Fruit fly (Drosophila melanogaster) whole organism, wandering third instar larva: Measurements from ENCODE around the gene CG10859.
A peak's percentile ranks its signal among the peaks of the same experiment; 100 is the strongest.

Experiments used
- Abd-B ChIP-seq: fragments of >200 bp; optimal IDR thresholded peaks from 2 replicates; lab custom pipeline; 2017; ENCODE audit warnings: missing biosample characterization, missing genetic modification characterization
- CG32264 ChIP-seq: fragments of 200-800 bp; sonication (Bioruptor generic); optimal IDR thresholded peaks from 2 replicates; lab custom pipeline; 2016; ENCODE audit warnings: missing biosample characterization, missing genetic modification characterization
- CG9705 ChIP-seq: fragments of 200-800 bp; sonication (Bioruptor generic); optimal IDR thresholded peaks from 2 replicates; lab custom pipeline; 2018; ENCODE audit warnings: missing biosample characterization, mild to moderate bottlenecking, missing genetic modification characterization
- CrebA ChIP-seq: fragments of 200-800 bp; sonication (Bioruptor generic); optimal IDR thresholded peaks from 2 replicates; lab custom pipeline; 2016; ENCODE audit warnings: missing biosample characterization, mild to moderate bottlenecking, missing genetic modification characterization, borderline replicate concordance
- Dif ChIP-seq: fragments of 200-275, 200-300 bp; sonication (Bioruptor generic); optimal IDR thresholded peaks from 2 replicates; lab custom pipeline; 2018; ENCODE audit warnings: missing biosample characterization, missing genetic modification characterization; ENCODE audit not compliant: partially characterized antibody
- GATAd ChIP-seq: sonication (Bioruptor generic); optimal IDR thresholded peaks from 2 replicates; lab custom pipeline; 2016; ENCODE audit warnings: missing biosample characterization, missing genetic modification characterization
- HLH106 ChIP-seq: fragments of 200-800 bp; optimal IDR thresholded peaks from 3 replicates; lab custom pipeline; 2019; ENCODE audit warnings: missing biosample characterization, mild to moderate bottlenecking, missing genetic modification characterization, moderate library complexity
- Hr78 ChIP-seq: fragments of >200 bp; optimal IDR thresholded peaks from 2 replicates; lab custom pipeline; 2017; ENCODE audit warnings: missing biosample characterization, missing genetic modification characterization
- Hr83 ChIP-seq: fragments of 200-300 bp; sonication (Bioruptor generic); optimal IDR thresholded peaks from 2 replicates; lab custom pipeline; 2016; ENCODE audit warnings: missing biosample characterization, mild to moderate bottlenecking, missing genetic modification characterization, moderate library complexity; ENCODE audit not compliant: poor library complexity, severe bottlenecking
- Jra ChIP-seq: sonication (Bioruptor generic); optimal IDR thresholded peaks from 2 replicates; lab custom pipeline; 2016; ENCODE audit warnings: missing biosample characterization, missing genetic modification characterization
- Mio ChIP-seq: sonication (Bioruptor generic); optimal IDR thresholded peaks from 2 replicates; lab custom pipeline; 2016; ENCODE audit warnings: missing biosample characterization, missing genetic modification characterization
- Myc ChIP-seq: fragments of >200 bp; optimal IDR thresholded peaks from 2 replicates; lab custom pipeline; 2017
- N ChIP-seq: fragments of >200 bp; optimal IDR thresholded peaks from 2 replicates; lab custom pipeline; 2018; ENCODE audit warnings: missing biosample characterization, missing external identifiers, missing genetic modification characterization
- OdsH ChIP-seq: fragments of 200-800 bp; sonication (Bioruptor generic); optimal IDR thresholded peaks from 2 replicates; lab custom pipeline; 2016; ENCODE audit warnings: missing biosample characterization, mild to moderate bottlenecking, missing genetic modification characterization
- Sp1 ChIP-seq: fragments of 200-800 bp; sonication (Bioruptor generic); optimal IDR thresholded peaks from 3 replicates; lab custom pipeline; 2019; ENCODE audit warnings: missing biosample characterization, mild to moderate bottlenecking, missing genetic modification characterization, moderate library complexity
- brk ChIP-seq: fragments of 200-800 bp; sonication (Bioruptor generic); optimal IDR thresholded peaks from 2 replicates; lab custom pipeline; 2016; ENCODE audit warnings: missing biosample characterization, mild to moderate bottlenecking, missing genetic modification characterization
- dl ChIP-seq, 2 experiments: fragments of 175-275, 200-275 bp in 1 of 2; fragments of 200-275 bp in 1 of 2; sonication (Bioruptor generic); optimal IDR thresholded peaks; lab custom pipeline; 2018; ENCODE audit warnings: mild to moderate bottlenecking in 2 of 2, missing biosample characterization in 2 of 2, missing genetic modification characterization in 2 of 2, moderate library complexity in 2 of 2; ENCODE audit not compliant: partially characterized antibody in 2 of 2, insufficient read depth in 1 of 2
- dmrt93B ChIP-seq: fragments of 200-800 bp; sonication (Bioruptor generic); optimal IDR thresholded peaks from 2 replicates; lab custom pipeline; 2018; ENCODE audit warnings: missing biosample characterization, mild to moderate bottlenecking, missing genetic modification characterization
- dsf ChIP-seq: sonication (Bioruptor generic); optimal IDR thresholded peaks from 2 replicates; lab custom pipeline; 2016; ENCODE audit warnings: missing biosample characterization, missing genetic modification characterization, borderline replicate concordance
- ey ChIP-seq: fragments of 200-800 bp; sonication (Bioruptor generic); optimal IDR thresholded peaks from 2 replicates; lab custom pipeline; 2016; ENCODE audit warnings: missing biosample characterization, missing genetic modification characterization
- foxo ChIP-seq, 2 experiments: fragments of 200-800 bp; sonication (Bioruptor generic); optimal IDR thresholded peaks; 2 replicates in 1 of 2; 3 replicates in 1 of 2; lab custom pipeline; 2016 to 2017; ENCODE audit warnings: missing biosample characterization in 2 of 2, missing genetic modification characterization in 2 of 2
- fru ChIP-seq: fragments of 200-800 bp; sonication (Bioruptor generic); optimal IDR thresholded peaks from 3 replicates; lab custom pipeline; 2016; ENCODE audit warnings: missing biosample characterization, mild to moderate bottlenecking, missing genetic modification characterization
- h ChIP-seq: fragments of 200-800 bp; sonication (Bioruptor generic); optimal IDR thresholded peaks from 3 replicates; lab custom pipeline; 2016; ENCODE audit warnings: missing biosample characterization, mild to moderate bottlenecking, missing genetic modification characterization
- jim ChIP-seq: fragments of 175-275, 200-325 bp; sonication (Bioruptor generic); optimal IDR thresholded peaks from 2 replicates; lab custom pipeline; 2016; ENCODE audit warnings: missing biosample characterization, mild to moderate bottlenecking, missing genetic modification characterization
- lola ChIP-seq: fragments of >200 bp; optimal IDR thresholded peaks from 2 replicates; lab custom pipeline; 2017; ENCODE audit warnings: missing biosample characterization, missing genetic modification characterization
- pan ChIP-seq: fragments of >200 bp; optimal IDR thresholded peaks from 2 replicates; lab custom pipeline; 2017
- psq ChIP-seq: fragments of 200-800 bp; sonication (Bioruptor generic); optimal IDR thresholded peaks from 3 replicates; lab custom pipeline; 2017; ENCODE audit warnings: missing biosample characterization, mild to moderate bottlenecking, missing genetic modification characterization, moderate library complexity
- rgr ChIP-seq: fragments of 200-800 bp; sonication (Bioruptor generic); optimal IDR thresholded peaks from 3 replicates; lab custom pipeline; 2016; ENCODE audit warnings: missing biosample characterization, mild to moderate bottlenecking, missing genetic modification characterization
- sage ChIP-seq: fragments of 200-800 bp; sonication (Bioruptor generic); optimal IDR thresholded peaks from 2 replicates; lab custom pipeline; 2016; ENCODE audit warnings: missing biosample characterization, mild to moderate bottlenecking, missing genetic modification characterization
- sv ChIP-seq: fragments of 200-800 bp; sonication (Bioruptor generic); optimal IDR thresholded peaks from 3 replicates; lab custom pipeline; 2016; ENCODE audit warnings: missing biosample characterization, missing genetic modification characterization
- tai ChIP-seq: sonication (Bioruptor generic); optimal IDR thresholded peaks from 2 replicates; lab custom pipeline; 2016; ENCODE audit warnings: missing biosample characterization, missing genetic modification characterization
- usp ChIP-seq: fragments of >200 bp; optimal IDR thresholded peaks from 2 replicates; lab custom pipeline; 2017; ENCODE audit warnings: missing biosample characterization, missing genetic modification characterization
- woc ChIP-seq: sonication (Bioruptor generic); optimal IDR thresholded peaks from 2 replicates; lab custom pipeline; 2016; ENCODE audit warnings: missing biosample characterization, mild to moderate bottlenecking, missing genetic modification characterization

The CG10859 gene

DNA sequence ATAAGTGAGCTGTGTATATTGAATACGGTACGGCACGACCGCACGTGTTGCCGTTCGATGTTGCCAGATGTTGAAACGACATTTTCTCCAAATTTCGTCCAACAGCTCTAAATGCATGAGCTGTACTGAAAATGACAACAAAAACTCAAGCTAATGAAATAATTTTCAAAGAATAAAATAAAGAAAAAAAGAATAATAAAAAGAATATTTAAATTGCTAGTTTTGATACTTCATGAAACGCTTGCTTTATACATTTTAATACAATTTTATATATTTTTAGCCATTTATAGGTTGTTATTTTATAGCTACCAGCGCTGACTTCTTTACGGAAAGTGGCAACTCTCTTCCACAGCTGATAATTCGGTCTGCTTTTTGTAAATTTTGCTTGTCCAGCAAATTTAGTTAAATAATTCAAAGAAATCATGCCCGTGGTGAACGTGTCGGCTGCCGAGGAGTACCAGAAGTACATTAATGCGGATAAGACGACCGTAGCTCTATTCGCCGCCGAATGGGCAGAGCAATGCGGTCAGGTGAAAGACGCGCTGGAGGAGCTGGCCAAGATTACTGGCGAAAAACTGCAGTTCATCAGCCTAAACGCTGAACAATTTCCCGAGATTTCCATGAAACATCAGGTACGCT, 32.2 kb downstream of the CG10859 start, which contains the start of the genes Nnp-1 and Grx3:
Nnp-1 (minus strand) TSS at position 81 of the 639 bp plus-strand sequence.
Grx3 (plus strand) TSS at position 339 of the 639 bp plus-strand sequence.
- TF ChIP-seq fru (GFP tag; lab: Kevin White, UChicago): no peak
- no peak for TF ChIP-seq sage (GFP tag; lab: Kevin White, UChicago)
- peak; percentile 20 for TF ChIP-seq OdsH (GFP tag; lab: Kevin White, UChicago)
- no peak for TF ChIP-seq Mio (GFP tag; lab: Kevin White, UChicago)
- TF ChIP-seq foxo (GFP tag; optimal IDR thresholded peaks at IDR 0.05; lab: Kevin White, UChicago): peak in 1 of 2 experiments; percentile 62
- no peak for TF ChIP-seq Abd-B (GFP tag; lab: Kevin White, UChicago)
- peak; percentile 1 for TF ChIP-seq h (GFP tag; lab: Kevin White, UChicago)
- TF ChIP-seq HLH106 (tag; lab: Kevin White, UChicago): peak; percentile 82
- TF ChIP-seq Myc (lab: Kevin White, UChicago): peak; percentile 90
- TF ChIP-seq sv: peak; percentile 24
- peak; percentile 35 for TF ChIP-seq brk (GFP tag; lab: Kevin White, UChicago)
- no peak for TF ChIP-seq dsf (GFP tag; lab: Kevin White, UChicago)
- peak; percentile 48 for TF ChIP-seq psq
- TF ChIP-seq woc (GFP tag; lab: Kevin White, UChicago): peak; percentile 46
- TF ChIP-seq CG9705 (GFP tag; lab: Kevin White, UChicago): peak; percentile 54
- peak; percentile 22 for TF ChIP-seq ey (GFP tag; lab: Kevin White, UChicago)
- TF ChIP-seq dmrt93B (GFP tag; lab: Kevin White, UChicago): peak; percentile 53

DNA sequence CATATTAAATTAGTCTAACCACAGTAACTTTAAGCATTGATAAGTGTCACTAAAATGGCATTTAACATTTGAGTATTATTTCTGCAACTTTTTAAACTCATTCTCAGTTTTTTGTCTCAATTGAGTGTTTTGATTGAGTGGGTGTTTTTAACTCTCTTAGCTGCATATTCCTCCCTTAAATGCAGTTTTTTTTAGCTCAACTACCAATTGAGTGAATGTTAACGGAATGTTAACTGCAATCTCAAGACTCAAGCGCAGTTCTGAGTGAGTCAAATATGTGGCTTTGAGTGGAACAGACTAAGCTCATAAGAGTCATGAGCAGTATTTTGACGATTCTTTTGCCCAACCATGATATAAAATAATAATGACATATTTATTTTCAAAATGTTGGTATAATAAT, 35.5 kb downstream of the CG10859 start:
- TF ChIP-seq HLH106 (tag; lab: Kevin White, UChicago) (no peak), fru (GFP tag; lab: Kevin White, UChicago) (no peak), lola (GFP tag; lab: Kevin White, UChicago) (no peak), foxo (GFP tag; optimal IDR thresholded peaks at IDR 0.05; lab: Kevin White, UChicago) (no peak), Abd-B (GFP tag; lab: Kevin White, UChicago) (no peak), sv (no peak), sage (GFP tag; lab: Kevin White, UChicago) (no peak), CrebA (GFP tag; lab: Kevin White, UChicago) (no peak), rgr (GFP tag; lab: Kevin White, UChicago) (no peak), ey (GFP tag; lab: Kevin White, UChicago) (no peak), tai (GFP tag; lab: Kevin White, UChicago) (no peak), CG9705 (GFP tag; lab: Kevin White, UChicago) (no peak), GATAd (GFP tag; lab: Kevin White, UChicago) (no peak)

dm6 chr2L:13361465-13361864, 37.0 kb downstream of the CG10859 start, which contains the start of gene CG9377:
Gene CG9377 (minus strand): TSS chr2L:13361565.
- TF ChIP-seq foxo (GFP tag; optimal IDR thresholded peaks at IDR 0.05; lab: Kevin White, UChicago) (no peak), HLH106 (tag; lab: Kevin White, UChicago) (no peak), psq (no peak), h (GFP tag; lab: Kevin White, UChicago) (no peak), usp (GFP tag; lab: Kevin White, UChicago) (no peak), fru (GFP tag; lab: Kevin White, UChicago) (no peak), pan (no peak), dl (GFP tag; optimal IDR thresholded peaks at IDR 0.05; lab: Kevin White, UChicago; ENCODE audit: insufficient read depth in 1 of 2, partially characterized antibody in 2 of 2) (no peak), N (GFP tag; lab: Kevin White, UChicago) (no peak), CG9705 (GFP tag; lab: Kevin White, UChicago) (no peak), Abd-B (GFP tag; lab: Kevin White, UChicago) (no peak), ey (GFP tag; lab: Kevin White, UChicago) (no peak), Dif (GFP tag; lab: Kevin White, UChicago) (no peak), CrebA (GFP tag; lab: Kevin White, UChicago) (no peak), rgr (GFP tag; lab: Kevin White, UChicago) (no peak), Jra (no peak), woc (GFP tag; lab: Kevin White, UChicago) (no peak), tai (GFP tag; lab: Kevin White, UChicago) (no peak)

DNA sequence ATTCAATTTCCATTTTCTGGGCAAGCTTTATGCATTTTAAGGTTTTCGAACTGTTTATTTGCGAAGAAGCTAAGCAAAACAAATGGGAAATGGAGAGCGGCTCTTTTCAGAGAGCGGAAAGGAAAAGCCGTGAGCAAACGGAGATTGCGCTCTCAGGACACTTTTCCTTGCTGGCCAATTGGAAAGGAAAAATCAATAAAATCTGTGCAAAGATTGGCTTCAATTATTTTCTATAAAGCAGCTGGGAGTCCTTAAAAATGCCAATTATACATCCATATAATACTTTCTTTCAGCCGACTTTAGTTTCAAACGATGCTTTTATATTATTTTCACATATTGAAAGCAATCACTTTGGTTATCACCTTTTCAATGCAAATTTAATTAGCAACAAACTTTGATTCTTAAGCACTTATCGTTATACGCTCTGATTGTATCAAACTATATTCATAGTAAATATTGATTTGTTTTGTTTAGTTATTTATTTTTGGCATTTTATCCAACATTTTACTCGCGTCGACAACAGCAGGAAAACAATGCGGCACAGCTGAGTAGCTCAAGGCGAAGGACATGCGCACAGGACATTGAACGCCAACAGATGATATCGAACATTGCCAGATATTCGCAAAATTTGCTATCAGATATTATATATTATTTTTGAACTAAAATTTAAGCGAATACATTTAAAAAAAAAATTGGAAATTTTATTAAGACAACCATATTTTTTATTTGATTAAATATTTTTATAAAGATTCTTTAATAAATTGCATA, 43.7 kb downstream of the CG10859 start, which contains the start of gene CG9395:
CG9395 (minus strand) TSS at position 494 of the 768 bp plus-strand sequence.
- TF ChIP-seq Hr78 (GFP tag; lab: Kevin White, UChicago) (no peak), jim (GFP tag; lab: Kevin White, UChicago) (no peak), woc (GFP tag; lab: Kevin White, UChicago) (no peak), sv (no peak), Sp1 (GFP tag; lab: Kevin White, UChicago) (no peak), Abd-B (GFP tag; lab: Kevin White, UChicago) (no peak), ey (GFP tag; lab: Kevin White, UChicago) (no peak), Hr83 (GFP tag; lab: Kevin White, UChicago) (no peak), CG32264 (GFP tag; lab: Kevin White, UChicago) (no peak), lola (GFP tag; lab: Kevin White, UChicago) (no peak)
